Worm (Caenorhabditis elegans) whole organism, L4/young adult: ENCODE results near the gene F20E11.7.

Experiments
- W03F9.2 ChIP-seq: fragments of 150-350 bp; optimal IDR thresholded peaks from 2 replicates; lab custom pipeline; 2014; ENCODE audit warnings: missing biosample characterization, missing genetic modification characterization
- dao-5 ChIP-seq: sonication (generic microtip); optimal IDR thresholded peaks from 2 replicates; lab custom pipeline; 2016; ENCODE audit warnings: missing genotype, missing genetic modification characterization, moderate library complexity, missing compliant biosample characterization

ce11 chrV:17485078-17485477 is 20.7 kb downstream of the F20E11.7 start, which contains the start of gene srh-111:
- TF ChIP-seq dao-5 (tag; lab: Kevin White, UChicago) = no peak
- TF ChIP-seq W03F9.2 = no peak
